Fruit fly (Drosophila melanogaster) whole organism, pupa: ENCODE measurements around the gene CG13026.

ENCODE experiments used
- CG14655 ChIP-seq: fragments of 200-800 bp; sonication (Bioruptor generic); optimal IDR thresholded peaks from 3 replicates; lab custom pipeline; 2017; ENCODE audit warnings: mild to moderate bottlenecking, missing biosample characterization, missing genetic modification reagents, missing genetic modification characterization
- D1 ChIP-seq: fragments of 200-800 bp; sonication (Bioruptor generic); optimal IDR thresholded peaks from 2 replicates; lab custom pipeline; 2018; ENCODE audit warnings: missing biosample characterization, mild to moderate bottlenecking, missing genetic modification characterization, moderate library complexity
- Pif1A ChIP-seq: fragments of 200-800 bp; sonication (Bioruptor generic); optimal IDR thresholded peaks from 3 replicates; lab custom pipeline; 2016; ENCODE audit warnings: missing biosample characterization, missing genetic modification characterization

dm6 chr3L:16689491-16689890 lies 36.5 kb downstream of the CG13026 start:
- TF ChIP-seq Pif1A (GFP tag; lab: Kevin White, UChicago) (no peak), CG14655 (no peak), D1 (no peak)
